Worm (Caenorhabditis elegans) whole organism, mixed stage, embryonic: ENCODE measurements around the gene cgh-1.
"Not testable (repeated sequence)": the region's sequence is repeated elsewhere in the genome, so short reads cannot be mapped to it uniquely, and the experiment has no call there.

Source experiments
- M03D4.4 ChIP-seq: sonication (generic microtip); optimal IDR thresholded peaks from 2 replicates; lab custom pipeline; 2017; ENCODE audit warnings: mild to moderate bottlenecking, missing genetic modification characterization, missing compliant biosample characterization
- bed-3 ChIP-seq: fragments of 200-800 bp; sonication (Bioruptor generic); optimal IDR thresholded peaks from 3 replicates; lab custom pipeline; 2018; ENCODE audit warnings: mild to moderate bottlenecking, missing genetic modification characterization, moderate library complexity, missing compliant biosample characterization
- blmp-1 ChIP-seq: fragments of 150-350 bp; optimal IDR thresholded peaks from 2 replicates; lab custom pipeline; 2014; ENCODE audit warnings: missing biosample characterization, missing genetic modification characterization
- ceh-43 ChIP-seq: fragments of 200-800 bp; sonication (Bioruptor generic); optimal IDR thresholded peaks from 2 replicates; lab custom pipeline; 2018; ENCODE audit warnings: mild to moderate bottlenecking, missing genetic modification characterization, moderate library complexity, missing compliant biosample characterization
- ces-1 ChIP-seq: fragments of 150-350 bp; optimal IDR thresholded peaks from 2 replicates; lab custom pipeline; 2014; ENCODE audit warnings: missing biosample characterization, missing genetic modification reagents, missing genetic modification characterization
- drap-1 ChIP-seq: fragments of 200-800 bp; sonication (Bioruptor generic); optimal IDR thresholded peaks from 3 replicates; lab custom pipeline; 2018; ENCODE audit warnings: mild to moderate bottlenecking, missing genetic modification characterization, missing compliant biosample characterization
- elt-1 ChIP-seq: sonication (generic microtip); optimal IDR thresholded peaks from 2 replicates; lab custom pipeline; 2017; ENCODE audit warnings: missing genetic modification characterization, mild to moderate bottlenecking, missing compliant biosample characterization, antibody characterized with exemption, moderate library complexity, borderline replicate concordance; ENCODE audit not compliant: insufficient read depth
- elt-3 ChIP-seq: fragments of 150-350 bp; optimal IDR thresholded peaks from 2 replicates; lab custom pipeline; 2014; ENCODE audit warnings: missing biosample characterization, missing genetic modification characterization
- flh-1 ChIP-seq: fragments of 200-800 bp; sonication (Bioruptor generic); optimal IDR thresholded peaks from 2 replicates; lab custom pipeline; 2018; ENCODE audit warnings: mild to moderate bottlenecking, missing genetic modification characterization, moderate library complexity, missing compliant biosample characterization
- ham-2 ChIP-seq: fragments of 200-800 bp; sonication (Bioruptor generic); optimal IDR thresholded peaks from 2 replicates; lab custom pipeline; 2018; ENCODE audit warnings: mild to moderate bottlenecking, missing genetic modification characterization, missing compliant biosample characterization
- hlh-1 ChIP-seq: fragments of 150-350 bp; optimal IDR thresholded peaks from 2 replicates; lab custom pipeline; 2014; ENCODE audit warnings: missing biosample characterization, missing genetic modification reagents, missing genetic modification characterization
- lin-32 ChIP-seq: fragments of 200-800 bp; sonication (Bioruptor generic); optimal IDR thresholded peaks from 2 replicates; lab custom pipeline; 2018; ENCODE audit warnings: mild to moderate bottlenecking, missing genetic modification characterization, missing compliant biosample characterization
- lsy-2 ChIP-seq: fragments of 150-350 bp; optimal IDR thresholded peaks from 2 replicates; lab custom pipeline; 2014; ENCODE audit warnings: missing biosample characterization, missing genetic modification characterization
- mab-5 ChIP-seq: fragments of 150-350 bp; optimal IDR thresholded peaks from 2 replicates; lab custom pipeline; 2014; ENCODE audit warnings: missing biosample characterization, missing genetic modification characterization
- mep-1 ChIP-seq: fragments of 150-350 bp; optimal IDR thresholded peaks from 2 replicates; lab custom pipeline; 2017; ENCODE audit warnings: missing biosample characterization, missing genetic modification reagents, missing genetic modification characterization, inconsistent platforms
- mls-2 ChIP-seq: sonication (generic microtip); optimal IDR thresholded peaks from 2 replicates; lab custom pipeline; 2016; ENCODE audit warnings: mild to moderate bottlenecking, missing genetic modification characterization, moderate library complexity, missing compliant biosample characterization
- nhr-12 ChIP-seq: fragments of 150-350 bp; optimal IDR thresholded peaks from 2 replicates; lab custom pipeline; 2014; ENCODE audit warnings: missing biosample characterization, missing genetic modification characterization
- nhr-2 ChIP-seq: fragments of 150-350 bp; optimal IDR thresholded peaks from 2 replicates; lab custom pipeline; 2014; ENCODE audit warnings: missing biosample characterization, missing genetic modification characterization
- nhr-237 ChIP-seq: fragments of 150-350 bp; optimal IDR thresholded peaks from 2 replicates; lab custom pipeline; 2014; ENCODE audit warnings: missing biosample characterization, missing genetic modification characterization
- nhr-28 ChIP-seq: fragments of 150-350 bp; optimal IDR thresholded peaks from 2 replicates; lab custom pipeline; 2014; ENCODE audit warnings: missing biosample characterization, missing genetic modification characterization
- nhr-76 ChIP-seq: sonication (generic microtip); optimal IDR thresholded peaks from 2 replicates; lab custom pipeline; 2017; ENCODE audit warnings: missing biosample characterization, missing genetic modification characterization
- snpc-4 ChIP-seq: fragments of 150-350 bp; optimal IDR thresholded peaks from 2 replicates; lab custom pipeline; 2014; ENCODE audit warnings: missing biosample characterization, missing genetic modification characterization
- sptf-1 ChIP-seq: sonication (generic microtip); optimal IDR thresholded peaks from 2 replicates; lab custom pipeline; 2017; ENCODE audit warnings: mild to moderate bottlenecking, missing genetic modification characterization, moderate library complexity, missing compliant biosample characterization
- tbx-8 ChIP-seq: fragments of 200-800 bp; sonication (Bioruptor generic); optimal IDR thresholded peaks from 2 replicates; lab custom pipeline; 2018; ENCODE audit warnings: mild to moderate bottlenecking, missing genetic modification characterization, moderate library complexity, missing compliant biosample characterization
- unc-120 ChIP-seq: sonication (generic microtip); optimal IDR thresholded peaks from 2 replicates; lab custom pipeline; 2017; ENCODE audit warnings: missing genetic modification characterization, missing compliant biosample characterization; ENCODE audit not compliant: poor library complexity, severe bottlenecking
- unc-39 ChIP-seq: fragments of 150-350 bp; optimal IDR thresholded peaks from 2 replicates; lab custom pipeline; 2014; ENCODE audit warnings: missing biosample characterization, missing genetic modification characterization
- unc-62 ChIP-seq: fragments of 150-350 bp; optimal IDR thresholded peaks from 2 replicates; lab custom pipeline; 2014; ENCODE audit warnings: missing biosample characterization, missing genetic modification reagents, missing genetic modification characterization
- zip-8 ChIP-seq: fragments of 150-350 bp; optimal IDR thresholded peaks from 2 replicates; lab custom pipeline; 2014; ENCODE audit warnings: missing biosample characterization, missing genetic modification characterization

Gene cgh-1

DNA sequence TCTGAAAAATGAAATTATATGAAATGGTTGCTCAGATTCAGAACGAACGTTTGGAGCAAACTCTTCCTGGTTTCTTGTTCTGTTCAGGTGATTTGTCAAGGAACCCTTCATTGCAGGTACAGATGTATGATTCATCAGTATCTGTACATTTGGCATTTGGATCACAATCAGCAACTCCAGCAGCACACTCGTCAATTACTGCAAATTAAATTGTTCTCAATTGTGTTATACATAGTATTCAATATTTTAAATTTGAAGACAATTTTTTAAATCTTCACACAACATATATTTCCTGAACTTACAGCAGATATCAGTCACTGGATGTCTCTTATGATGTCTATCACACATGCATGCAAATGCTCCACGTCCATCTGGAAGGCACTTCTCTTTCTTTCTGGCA is 12.9 kb downstream of the cgh-1 start:
- TF ChIP-seq flh-1 (GFP tag; lab: Kevin White, UChicago), result no peak
- no peak for TF ChIP-seq mls-2 (tag; lab: Kevin White, UChicago)
- no peak for TF ChIP-seq M03D4.4 (tag; lab: Kevin White, UChicago)
- TF ChIP-seq mep-1 (tag; lab: Kevin White, UChicago), result no peak
- TF ChIP-seq hlh-1 (tag; lab: Kevin White, UChicago), result no peak
- no peak for TF ChIP-seq nhr-2 (tag; lab: Kevin White, UChicago)
- TF ChIP-seq ceh-43 (GFP tag; lab: Kevin White, UChicago), result no peak
- TF ChIP-seq drap-1, result no peak
- TF ChIP-seq mab-5 (tag; lab: Kevin White, UChicago), result no peak
- TF ChIP-seq snpc-4 (tag; lab: Kevin White, UChicago), result no peak
- no peak for TF ChIP-seq blmp-1
- no peak for TF ChIP-seq ces-1 (GFP tag; lab: Kevin White, UChicago)
- TF ChIP-seq nhr-76 (tag; lab: Kevin White, UChicago), result no peak

DNA sequence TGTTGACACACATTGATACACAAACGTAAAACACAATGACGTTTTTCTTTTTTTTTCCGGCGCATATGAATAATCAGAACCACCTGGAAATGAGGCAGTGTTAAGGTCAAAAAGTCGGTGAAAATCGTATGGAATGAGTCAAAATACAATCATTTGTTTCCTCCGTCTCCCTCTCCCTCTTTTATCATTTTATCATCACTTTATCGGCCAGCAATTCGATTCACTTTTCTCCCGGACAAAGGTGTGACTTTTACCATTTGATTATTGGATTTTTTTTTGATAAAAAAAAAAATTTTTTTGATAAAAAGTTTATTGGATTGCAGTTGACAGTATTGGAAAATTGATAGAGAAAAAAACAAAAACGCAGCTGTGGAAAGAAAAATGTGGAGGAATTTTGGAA is 18.7 kb downstream of the cgh-1 start:
- TF ChIP-seq bed-3 (GFP tag; lab: Kevin White, UChicago), result no peak
- TF ChIP-seq hlh-1 (tag; lab: Kevin White, UChicago), result no peak
- no peak for TF ChIP-seq nhr-12 (tag; lab: Kevin White, UChicago)
- TF ChIP-seq unc-39 (tag; lab: Kevin White, UChicago), result no peak
- no peak for TF ChIP-seq blmp-1
- no peak for TF ChIP-seq lsy-2 (tag; lab: Kevin White, UChicago)
- TF ChIP-seq lin-32, result no peak
- TF ChIP-seq unc-62 (GFP tag; lab: Kevin White, UChicago), result no peak

DNA sequence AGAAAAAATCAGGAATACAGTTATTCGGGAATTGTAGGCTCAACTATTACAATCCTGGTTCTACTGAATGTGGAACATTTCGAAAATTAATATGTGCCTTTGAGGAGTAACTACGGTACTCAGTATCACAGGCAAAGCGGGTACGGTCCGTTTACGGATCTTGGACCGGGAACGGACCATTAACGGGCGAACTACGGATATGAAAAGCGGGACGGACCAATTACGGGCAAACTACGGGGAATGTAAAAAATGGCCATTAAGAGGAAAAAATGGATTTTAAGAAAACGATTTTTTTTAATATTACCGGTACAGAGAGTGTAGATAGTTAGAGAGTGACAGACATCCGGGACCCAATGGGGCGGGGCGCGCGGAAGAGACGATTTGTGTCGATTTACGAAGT is 28.7 kb downstream of the cgh-1 start, which contains the start of gene H14A12.5:
Gene H14A12.5 (minus strand): TSS at position 101 of the 400 bp plus-strand sequence.
- TF ChIP-seq M03D4.4, nhr-76, mab-5 (tag; lab: Kevin White, UChicago): not testable (repeated sequence)

DNA sequence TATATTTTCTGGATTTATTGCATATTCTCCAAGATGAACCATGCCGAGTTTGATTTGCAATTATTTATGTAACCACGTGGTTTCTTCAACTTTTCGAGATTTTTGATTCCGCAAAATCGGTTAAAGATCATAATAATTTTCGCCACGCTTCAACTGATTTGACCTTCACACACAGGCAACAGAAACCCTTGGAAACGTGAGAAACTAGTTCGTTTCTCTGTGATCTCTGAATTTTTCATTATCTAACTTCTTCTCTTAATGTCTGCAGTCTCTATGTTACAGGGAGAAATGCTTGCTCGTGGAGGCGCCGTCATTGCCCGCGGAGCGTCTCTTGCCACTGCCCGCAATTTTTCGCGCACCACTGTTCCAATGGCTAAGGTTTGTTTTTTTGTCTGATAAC is 32.3 kb downstream of the cgh-1 start, which contains the start of gene fum-1:
Gene fum-1 (plus strand): TSS at position 259 of the 400 bp plus-strand sequence.
- TF ChIP-seq elt-1 (tag; lab: Kevin White, UChicago) (no peak), snpc-4 (tag; lab: Kevin White, UChicago) (no peak), nhr-237 (peak; percentile 6), mab-5 (tag; lab: Kevin White, UChicago) (no peak)

DNA sequence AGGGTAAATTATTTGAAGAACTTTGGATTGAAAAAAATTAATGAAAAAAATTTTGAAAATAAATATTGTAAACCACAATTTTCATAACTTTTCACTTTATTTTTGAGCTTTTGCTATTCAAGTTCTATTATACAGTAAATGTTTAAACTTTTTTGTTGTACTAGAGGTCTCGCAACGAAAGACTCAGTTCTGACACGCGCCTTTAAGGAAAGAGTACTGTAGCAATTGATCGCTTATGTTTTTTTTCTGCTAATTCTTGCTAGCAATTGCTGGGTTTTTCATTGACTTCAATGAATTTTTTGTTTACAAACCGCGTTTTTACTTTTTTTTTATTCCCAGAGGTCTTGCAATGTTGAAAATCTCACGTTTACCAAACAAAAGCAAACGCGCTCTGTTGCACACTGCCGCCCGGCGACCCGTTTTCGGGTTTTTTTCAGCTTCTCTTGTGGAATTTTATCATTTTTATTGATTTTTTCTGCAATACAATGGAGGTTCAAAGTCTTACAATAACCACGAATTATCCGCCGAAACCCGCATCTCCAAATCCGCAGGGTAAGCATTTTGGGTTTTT is 34.1 kb downstream of the cgh-1 start, which contains the start of gene H14A12.3:
Gene H14A12.3 (plus strand): TSS at position 360 of the 571 bp plus-strand sequence.
- TF ChIP-seq blmp-1 (no peak), tbx-8 (no peak), ces-1 (GFP tag; lab: Kevin White, UChicago) (no peak), lin-32 (no peak), sptf-1 (no peak), bed-3 (GFP tag; lab: Kevin White, UChicago) (no peak), ham-2 (no peak), unc-120 (no peak), mab-5 (tag; lab: Kevin White, UChicago) (no peak)

DNA sequence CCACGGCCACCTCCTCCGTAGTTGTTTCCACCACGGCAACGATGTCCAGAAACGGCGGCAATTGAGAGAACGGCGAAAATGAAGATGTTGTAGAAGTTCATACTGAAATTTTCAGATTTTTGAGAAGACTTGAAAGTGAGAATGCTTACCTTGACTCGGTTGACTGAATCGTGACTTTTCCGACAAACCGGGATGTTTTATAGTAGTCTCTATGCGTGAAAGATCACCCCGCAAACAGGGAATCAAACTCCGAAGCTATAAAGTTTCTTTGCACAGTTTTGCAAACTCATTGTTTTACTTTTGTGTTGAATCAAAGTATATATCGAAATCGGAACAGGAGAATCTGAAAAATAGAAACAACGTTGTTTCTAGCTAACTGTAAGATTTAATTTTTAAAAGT is 35.3 kb downstream of the cgh-1 start, which contains the start of gene fipr-20:
Gene fipr-20 (minus strand): TSS at position 101 of the 400 bp plus-strand sequence.
- TF ChIP-seq snpc-4 (tag; lab: Kevin White, UChicago) (no peak), unc-39 (tag; lab: Kevin White, UChicago) (no peak), ces-1 (GFP tag; lab: Kevin White, UChicago) (no peak), nhr-28 (no peak), nhr-237 (no peak), elt-1 (tag; lab: Kevin White, UChicago) (no peak), tbx-8 (no peak), zip-8 (tag; lab: Kevin White, UChicago) (no peak), elt-3 (tag; lab: Kevin White, UChicago) (no peak), mls-2 (tag; lab: Kevin White, UChicago) (no peak)
